Fruit fly (Drosophila melanogaster): ENCODE results near the gene PolD3.

Gene PolD3

DNA sequence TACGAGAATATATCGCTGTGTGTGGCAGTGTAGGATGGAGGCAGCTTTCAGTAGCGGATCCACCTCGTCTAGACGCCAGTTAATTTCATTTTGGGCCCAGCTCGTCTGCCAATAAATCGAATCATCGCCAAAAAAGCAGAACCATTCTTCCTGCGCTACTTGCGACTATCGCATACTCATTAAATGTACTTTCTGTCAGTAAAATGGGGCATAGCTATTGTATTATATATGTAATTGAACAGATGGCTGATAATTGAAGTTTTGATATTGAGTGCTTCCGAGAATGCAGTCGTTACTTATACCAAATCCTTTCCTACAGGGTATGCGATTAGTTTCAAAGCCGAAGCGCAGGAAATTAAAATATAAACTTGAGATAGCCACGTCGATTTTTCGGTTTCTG lies 11.4 kb downstream of the PolD3 start:
- TF ChIP-seq CG12768 (GFP tag; optimal IDR thresholded peaks at IDR 0.05) (no peak), CG14711 (tag; optimal IDR thresholded peaks at IDR 0.05) (no peak), ovo (GFP tag; optimal IDR thresholded peaks at IDR 0.05) (no peak), cnc (optimal IDR thresholded peaks at IDR 0.05) (no peak), Hr96 (GFP tag; optimal IDR thresholded peaks at IDR 0.05) (no peak), bab1 (GFP tag; optimal IDR thresholded peaks at IDR 0.05) (no peak), pad (GFP tag; optimal IDR thresholded peaks at IDR 0.05) (no peak), cic (GFP tag; optimal IDR thresholded peaks at IDR 0.05) (no peak), Clk (GFP tag; optimal IDR thresholded peaks at IDR 0.05) (no peak), CG7101 (tag; optimal IDR thresholded peaks at IDR 0.05) (no peak), Crg-1 (GFP tag; optimal IDR thresholded peaks at IDR 0.05) (no peak)

DNA sequence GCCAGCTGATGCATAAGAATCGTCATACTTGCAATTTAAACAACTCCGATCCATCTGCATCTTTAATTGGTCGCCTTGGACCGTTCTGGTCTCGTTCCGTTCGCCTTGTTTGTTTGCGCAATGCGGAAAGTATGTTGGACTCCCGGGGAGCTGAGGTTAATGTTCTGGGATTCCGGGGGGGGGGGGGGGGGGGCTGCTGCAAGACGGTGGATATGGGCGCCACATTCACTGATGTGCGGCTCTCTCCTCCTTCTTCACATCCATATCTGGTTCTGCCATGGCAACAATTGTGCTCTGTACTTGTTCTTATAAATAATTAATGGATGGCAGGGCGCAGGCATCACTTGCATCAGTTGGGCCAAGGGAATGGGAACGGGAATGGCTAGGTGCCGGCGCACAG lies 12.7 kb downstream of the PolD3 start:
- TF ChIP-seq cic (GFP tag; optimal IDR thresholded peaks at IDR 0.05), result no peak

DNA sequence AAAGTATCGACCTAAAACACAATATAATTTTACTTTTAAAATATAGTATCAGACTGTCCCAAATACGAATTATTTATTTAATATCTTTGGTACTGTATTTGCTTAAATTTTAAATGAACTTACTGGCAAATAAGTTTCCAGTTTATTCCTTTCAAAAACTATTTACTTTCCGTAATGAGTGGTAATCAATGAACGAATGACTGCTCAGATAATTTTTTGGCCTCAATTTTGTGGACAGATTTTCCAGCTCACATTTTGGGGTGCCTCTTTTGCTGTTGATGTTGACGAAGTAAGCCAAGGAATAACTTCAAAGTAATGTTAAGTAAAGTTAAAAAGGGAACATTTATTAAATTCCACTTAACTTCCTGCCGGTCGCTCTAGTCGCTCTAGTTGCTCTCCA lies 41.2 kb downstream of the PolD3 start, which contains the start of gene CG43230:
Gene CG43230, plus strand, starts transcription at position 301 of the 400 bp plus-strand sequence.
- TF ChIP-seq toe (GFP tag; optimal IDR thresholded peaks at IDR 0.05), result no peak
- TF ChIP-seq CG14711 (tag; optimal IDR thresholded peaks at IDR 0.05), result no peak
- TF ChIP-seq tj (GFP tag; optimal IDR thresholded peaks at IDR 0.05), result no peak
- TF ChIP-seq cic (GFP tag; optimal IDR thresholded peaks at IDR 0.05), result no peak

DNA sequence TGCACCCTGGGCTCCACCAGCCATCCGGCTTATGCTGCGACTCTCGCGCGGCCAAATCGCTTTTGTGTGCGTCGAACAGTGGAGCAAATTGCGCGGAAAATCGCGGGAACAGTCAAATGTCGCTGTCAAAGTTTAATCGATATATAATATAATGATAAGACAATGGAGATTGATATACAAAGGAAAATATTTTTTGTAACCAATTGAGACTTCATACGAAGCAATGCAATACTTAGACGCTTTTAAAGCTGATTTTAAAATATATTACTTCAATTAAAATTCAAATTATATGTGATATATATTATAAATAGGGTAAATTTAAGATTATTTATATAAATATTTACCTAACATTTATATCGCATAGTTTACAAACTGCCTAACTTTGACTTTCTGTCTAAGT lies 44.6 kb downstream of the PolD3 start:
- TF ChIP-seq CG5204 (GFP tag; optimal IDR thresholded peaks at IDR 0.05) (no peak), CG14711 (tag; optimal IDR thresholded peaks at IDR 0.05) (no peak), Crg-1 (GFP tag; optimal IDR thresholded peaks at IDR 0.05) (no peak), CG7101 (tag; optimal IDR thresholded peaks at IDR 0.05) (no peak), CG1620 (GFP tag; optimal IDR thresholded peaks at IDR 0.05) (no peak), pad (GFP tag; optimal IDR thresholded peaks at IDR 0.05) (no peak), cnc (optimal IDR thresholded peaks at IDR 0.05) (no peak), Hr96 (GFP tag; optimal IDR thresholded peaks at IDR 0.05) (no peak), Clk (GFP tag; optimal IDR thresholded peaks at IDR 0.05) (no peak), CG7045 (GFP tag; optimal IDR thresholded peaks at IDR 0.05) (no peak), CG33017 (tag; optimal IDR thresholded peaks at IDR 0.05) (no peak), ovo (GFP tag; optimal IDR thresholded peaks at IDR 0.05) (no peak), Mnt (GFP tag; optimal IDR thresholded peaks at IDR 0.05) (no peak), cic (GFP tag; optimal IDR thresholded peaks at IDR 0.05) (no peak), toe (GFP tag; optimal IDR thresholded peaks at IDR 0.05) (no peak), CG12768 (GFP tag; optimal IDR thresholded peaks at IDR 0.05) (no peak)
